Worm (Caenorhabditis elegans): Measurements from ENCODE around the gene F54H12.7.

The F54H12.7 gene

DNA sequence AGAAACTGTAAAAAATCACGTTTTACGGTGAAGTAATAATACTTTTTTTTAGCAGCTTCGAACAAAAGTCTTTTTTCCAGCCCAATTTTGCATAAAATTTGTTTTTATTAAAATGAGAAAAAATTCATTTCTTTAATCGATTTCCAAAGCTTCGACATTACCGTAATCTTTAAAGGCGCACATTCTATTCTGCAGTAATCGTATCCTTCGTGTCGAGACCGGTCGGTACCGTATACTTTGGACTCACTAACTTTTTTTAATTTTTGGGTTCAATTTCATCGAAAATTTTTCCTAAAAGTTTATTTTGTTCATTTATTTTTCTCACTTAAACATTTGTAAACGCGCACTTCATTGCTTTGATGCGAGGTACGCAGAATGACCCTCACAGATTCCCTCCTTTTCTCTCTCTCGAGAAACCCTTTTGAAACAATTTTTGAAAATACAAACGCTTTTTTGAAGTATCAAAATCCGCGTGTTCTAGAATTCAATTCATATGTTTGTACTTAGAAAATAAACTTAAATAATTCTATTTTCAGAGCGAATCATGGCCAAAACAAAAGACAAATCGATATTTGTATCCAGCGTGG is 17.5 kb downstream of the F54H12.7 start, which contains the start of gene hrpk-2:
hrpk-2 (plus strand) TSS at position 537 of the 587 bp plus-strand sequence.
- TF ChIP-seq hmbx-1 (tag; optimal IDR thresholded peaks at IDR 0.05) (no peak), flt-1 (GFP tag; IDR thresholded peaks at IDR 0.05) (no peak), pes-1 (GFP tag; IDR thresholded peaks at IDR 0.05) (no peak), hnd-1 (tag; optimal IDR thresholded peaks at IDR 0.05) (no peak), F13C5.2 (tag; optimal IDR thresholded peaks at IDR 0.05) (no peak), ceh-13 (GFP tag; optimal IDR thresholded peaks at IDR 0.05) (no peak), tbx-37 (GFP tag; conservative IDR thresholded peaks at IDR 0.05) (no peak), tbx-11 (GFP tag; IDR thresholded peaks at IDR 0.05) (no peak), aly-1 (tag; optimal IDR thresholded peaks at IDR 0.05) (no peak), scrt-1 (GFP tag; IDR thresholded peaks at IDR 0.05) (no peak), B0310.2 (tag; optimal IDR thresholded peaks at IDR 0.05) (no peak)

DNA sequence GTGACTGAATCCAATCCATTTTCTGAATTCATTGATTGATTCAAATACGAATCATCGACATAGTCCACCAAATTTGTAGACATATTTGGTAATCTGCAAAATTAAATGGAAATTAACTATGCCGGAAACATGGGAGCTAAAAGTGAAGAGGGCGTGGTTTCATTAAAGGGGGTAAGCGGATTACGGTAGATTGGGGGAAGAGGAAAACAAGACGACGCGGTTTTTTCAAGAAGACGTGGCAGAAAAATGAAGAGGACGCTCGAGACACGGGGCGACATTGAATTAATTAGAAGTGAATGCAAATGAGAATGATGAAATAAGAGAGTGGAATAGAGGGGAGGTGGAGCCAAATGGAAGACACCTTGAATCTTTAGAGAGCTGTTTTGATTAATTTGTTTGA is 27.2 kb downstream of the F54H12.7 start, which contains the start of gene npr-17:
npr-17 (minus strand) TSS at position 101 of the 400 bp plus-strand sequence.
- TF ChIP-seq tra-4 (tag; optimal IDR thresholded peaks at IDR 0.05) = no peak
- no peak for TF ChIP-seq pes-1 (GFP tag; IDR thresholded peaks at IDR 0.05)
- no peak for TF ChIP-seq B0310.2 (tag; optimal IDR thresholded peaks at IDR 0.05)
- no peak for TF ChIP-seq F13C5.2 (tag; optimal IDR thresholded peaks at IDR 0.05)
- no peak for TF ChIP-seq flt-1 (GFP tag; IDR thresholded peaks at IDR 0.05)
- TF ChIP-seq ceh-36 (tag; optimal IDR thresholded peaks at IDR 0.05) = no peak
- no peak for TF ChIP-seq tbx-37 (GFP tag; conservative IDR thresholded peaks at IDR 0.05)
- no peak for TF ChIP-seq scrt-1 (GFP tag; IDR thresholded peaks at IDR 0.05)
- no peak for TF ChIP-seq hmbx-1 (tag; optimal IDR thresholded peaks at IDR 0.05)
- TF ChIP-seq ets-7 (tag; optimal IDR thresholded peaks at IDR 0.05) = no peak
- no peak for TF ChIP-seq hmg-4 (GFP tag; optimal IDR thresholded peaks at IDR 0.05)
- no peak for TF ChIP-seq tbx-11 (GFP tag; IDR thresholded peaks at IDR 0.05)
- no peak for TF ChIP-seq ama-1 (optimal IDR thresholded peaks at IDR 0.05)
- TF ChIP-seq aly-1 (tag; optimal IDR thresholded peaks at IDR 0.05) = no peak
- TF ChIP-seq ceh-13 (GFP tag; optimal IDR thresholded peaks at IDR 0.05) = no peak
- no peak for TF ChIP-seq hnd-1 (tag; optimal IDR thresholded peaks at IDR 0.05)
- no peak for TF ChIP-seq sea-1 (GFP tag; conservative IDR thresholded peaks at IDR 0.05)

DNA sequence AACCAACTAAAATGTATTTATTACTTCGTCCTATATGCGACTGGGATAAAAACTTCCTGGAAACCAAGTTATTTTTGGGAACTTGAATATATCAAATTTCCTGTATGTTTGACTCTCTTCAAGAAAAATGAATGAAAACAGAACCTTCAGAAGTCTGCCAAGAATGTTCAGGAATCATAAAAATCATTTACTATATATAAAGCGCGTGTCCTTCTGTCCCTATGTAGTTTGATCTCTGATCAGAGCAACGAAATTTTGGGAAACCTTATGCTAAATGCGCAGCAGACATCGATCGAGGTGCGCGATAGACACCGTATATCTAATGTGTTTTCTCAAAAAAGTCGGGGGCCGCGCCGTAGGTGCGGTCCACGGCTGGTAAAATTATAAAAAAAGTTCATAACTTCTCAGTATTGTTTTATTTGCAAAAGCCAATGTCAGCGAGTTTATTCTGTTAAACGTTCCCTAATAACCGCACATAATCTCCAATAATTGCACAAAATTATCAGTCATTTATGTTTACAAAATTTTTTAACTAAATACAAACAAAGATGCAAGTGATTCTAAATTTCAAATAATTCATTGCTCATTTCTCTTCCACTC is 28.4 kb downstream of the F54H12.7 start:
- TF ChIP-seq aly-1 (tag; optimal IDR thresholded peaks at IDR 0.05) (no peak), tbx-37 (GFP tag; conservative IDR thresholded peaks at IDR 0.05) (no peak), pes-1 (GFP tag; IDR thresholded peaks at IDR 0.05) (no peak), tbx-11 (GFP tag; IDR thresholded peaks at IDR 0.05) (no peak), ama-1 (optimal IDR thresholded peaks at IDR 0.05) (no peak), hnd-1 (tag; optimal IDR thresholded peaks at IDR 0.05) (no peak), B0310.2 (tag; optimal IDR thresholded peaks at IDR 0.05) (no peak), hmbx-1 (tag; optimal IDR thresholded peaks at IDR 0.05) (no peak), hmg-4 (GFP tag; optimal IDR thresholded peaks at IDR 0.05) (no peak), ets-7 (tag; optimal IDR thresholded peaks at IDR 0.05) (no peak), F13C5.2 (tag; optimal IDR thresholded peaks at IDR 0.05) (no peak), ceh-36 (tag; optimal IDR thresholded peaks at IDR 0.05) (no peak), sea-1 (GFP tag; conservative IDR thresholded peaks at IDR 0.05) (no peak), ceh-13 (GFP tag; optimal IDR thresholded peaks at IDR 0.05) (no peak), flt-1 (GFP tag; IDR thresholded peaks at IDR 0.05) (no peak), scrt-1 (GFP tag; IDR thresholded peaks at IDR 0.05) (no peak), tra-4 (tag; optimal IDR thresholded peaks at IDR 0.05) (no peak)

ce11 chrIII:8001557-8001956 is 32.4 kb downstream of the F54H12.7 start:
- TF ChIP-seq pes-1 (GFP tag; IDR thresholded peaks at IDR 0.05) (no peak), hmg-4 (GFP tag; optimal IDR thresholded peaks at IDR 0.05) (no peak), hmbx-1 (tag; optimal IDR thresholded peaks at IDR 0.05) (no peak), F13C5.2 (tag; optimal IDR thresholded peaks at IDR 0.05) (no peak), flt-1 (GFP tag; IDR thresholded peaks at IDR 0.05) (no peak), tbx-11 (GFP tag; IDR thresholded peaks at IDR 0.05) (no peak), ama-1 (optimal IDR thresholded peaks at IDR 0.05) (no peak), aly-1 (tag; optimal IDR thresholded peaks at IDR 0.05) (no peak), ceh-36 (tag; optimal IDR thresholded peaks at IDR 0.05) (no peak), hnd-1 (tag; optimal IDR thresholded peaks at IDR 0.05) (no peak), ceh-13 (GFP tag; optimal IDR thresholded peaks at IDR 0.05) (no peak), sea-1 (GFP tag; conservative IDR thresholded peaks at IDR 0.05) (no peak), B0310.2 (tag; optimal IDR thresholded peaks at IDR 0.05) (no peak), tra-4 (tag; optimal IDR thresholded peaks at IDR 0.05) (no peak), ets-7 (tag; optimal IDR thresholded peaks at IDR 0.05) (no peak), tbx-37 (GFP tag; conservative IDR thresholded peaks at IDR 0.05) (no peak), scrt-1 (GFP tag; IDR thresholded peaks at IDR 0.05) (no peak)

ce11 chrIII:8004091-8004490 is 34.9 kb downstream of the F54H12.7 start, which contains the start of gene C06G4.6:
C06G4.6 (plus strand) TSS chrIII:8004391.
- TF ChIP-seq sea-1 (GFP tag; conservative IDR thresholded peaks at IDR 0.05) = no peak
- TF ChIP-seq B0310.2 (tag; optimal IDR thresholded peaks at IDR 0.05) = no peak
- TF ChIP-seq aly-1 (tag; optimal IDR thresholded peaks at IDR 0.05) = no peak

DNA sequence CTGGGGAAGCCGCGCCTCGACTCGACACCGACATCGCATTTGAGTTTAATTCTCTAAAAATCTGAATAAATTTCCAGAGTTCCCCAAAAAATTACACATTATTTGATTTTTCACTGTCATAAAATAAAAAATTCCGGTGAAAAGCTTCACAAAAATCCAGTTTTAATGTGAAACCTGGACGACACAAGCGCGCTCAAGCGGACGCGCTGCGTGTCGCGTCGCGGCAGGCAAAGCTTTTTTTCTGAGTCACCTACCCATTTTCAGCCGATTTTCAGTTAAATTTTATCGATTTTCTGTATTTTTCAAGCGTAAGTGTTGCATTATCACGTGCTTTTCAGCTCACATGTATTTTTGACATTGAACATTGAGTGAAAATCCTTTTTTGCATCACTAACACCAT is 40.6 kb downstream of the F54H12.7 start, which contains the start of gene cit-1.1:
cit-1.1 (minus strand) TSS at position 53 of the 400 bp plus-strand sequence.
- TF ChIP-seq tbx-37 (GFP tag; conservative IDR thresholded peaks at IDR 0.05) = no peak
- no peak for TF ChIP-seq pes-1 (GFP tag; IDR thresholded peaks at IDR 0.05)

- TF ChIP-seq B0310.2 (tag; optimal IDR thresholded peaks at IDR 0.05) = no peak
- no peak for TF ChIP-seq hmbx-1 (tag; optimal IDR thresholded peaks at IDR 0.05)
- TF ChIP-seq pes-1 (GFP tag; IDR thresholded peaks at IDR 0.05) = no peak
- TF ChIP-seq tra-4 (tag; optimal IDR thresholded peaks at IDR 0.05) = no peak
- no peak for TF ChIP-seq hnd-1 (tag; optimal IDR thresholded peaks at IDR 0.05)
- TF ChIP-seq tbx-11 (GFP tag; IDR thresholded peaks at IDR 0.05) = no peak
- no peak for TF ChIP-seq ceh-36 (tag; optimal IDR thresholded peaks at IDR 0.05)
- TF ChIP-seq aly-1 (tag; optimal IDR thresholded peaks at IDR 0.05) = no peak
- no peak for TF ChIP-seq hmg-4 (GFP tag; optimal IDR thresholded peaks at IDR 0.05)
Observed at ce11 chrIII:8010260-8010822, 41.2 kb downstream of the F54H12.7 start, which contains the start of gene cit-1.2. cit-1.2 (plus strand) TSS chrIII:8010772.

Data from whole organism, early embryonic.